Fruit fly (Drosophila melanogaster) whole organism, embryonic: Measurements from ENCODE around the gene CG15406.

Experiments
- Adf1 ChIP-seq: fragments of 200-800 bp; sonication (Bioruptor generic); IDR thresholded peaks from 2 replicates; pipeline ENCODE4 v1.3.6; 2022; ENCODE audit warnings: missing biosample characterization, missing genetic modification characterization
- Antp ChIP-seq: fragments of 200-800 bp; sonication (Bioruptor generic); optimal IDR thresholded peaks from 3 replicates; lab custom pipeline; 2016; ENCODE audit warnings: missing biosample characterization, missing genetic modification characterization
- CG10147 ChIP-seq: fragments of 200-800 bp; sonication (Bioruptor generic); optimal IDR thresholded peaks from 2 replicates; lab custom pipeline; 2019; ENCODE audit warnings: missing biosample characterization, mild to moderate bottlenecking, missing genetic modification characterization, moderate library complexity
- CG10959 ChIP-seq: fragments of 200-800 bp; sonication (Bioruptor generic); IDR thresholded peaks from 2 replicates; pipeline ENCODE4 v1.3.6; 2022; ENCODE audit warnings: missing biosample characterization, missing genetic modification characterization
- CG11560 ChIP-seq: fragments of 200-800 bp; sonication (Bioruptor generic); IDR thresholded peaks from 3 replicates; pipeline ENCODE4 v1.3.6; 2022; ENCODE audit warnings: missing biosample characterization, missing genetic modification characterization
- CG11695 ChIP-seq: fragments of 200-800 bp; sonication (Bioruptor generic); IDR thresholded peaks from 3 replicates; pipeline ENCODE4 v1.3.6; 2022; ENCODE audit warnings: missing biosample characterization, missing genetic modification characterization
- CG12104 ChIP-seq: fragments of 200-800 bp; sonication (Bioruptor generic); optimal IDR thresholded peaks from 3 replicates; lab custom pipeline; 2016; ENCODE audit warnings: missing biosample characterization, missing genetic modification characterization
- CG1529 ChIP-seq: fragments of 200-800 bp; sonication (Bioruptor generic); optimal IDR thresholded peaks from 3 replicates; lab custom pipeline; 2018; ENCODE audit warnings: missing biosample characterization, missing genetic modification characterization
- CG15479 ChIP-seq: fragments of 200-800 bp; sonication (Bioruptor generic); optimal IDR thresholded peaks from 3 replicates; lab custom pipeline; 2019; ENCODE audit warnings: missing biosample characterization, mild to moderate bottlenecking, missing genetic modification characterization, moderate library complexity
- CG18476 ChIP-seq: fragments of 200-800 bp; sonication (Bioruptor generic); optimal IDR thresholded peaks from 2 replicates; lab custom pipeline; 2016; ENCODE audit warnings: missing biosample characterization, mild to moderate bottlenecking, missing genetic modification characterization
- CG2129 ChIP-seq: fragments of 200-800 bp; sonication (Bioruptor generic); IDR thresholded peaks from 2 replicates; pipeline ENCODE4 v1.3.6; 2022; ENCODE audit warnings: missing biosample characterization, missing genetic modification characterization; ENCODE audit not compliant: partially characterized antibody
- CG31224 ChIP-seq: fragments of 200-800 bp; sonication (Bioruptor generic); IDR thresholded peaks from 2 replicates; pipeline ENCODE4 v1.3.6; 2022; ENCODE audit warnings: missing biosample characterization, missing genetic modification characterization
- CG6272 ChIP-seq: fragments of 200-800 bp; sonication (Bioruptor generic); IDR thresholded peaks from 2 replicates; pipeline ENCODE4 v1.3.6; 2022; ENCODE audit warnings: missing biosample characterization, missing genetic modification characterization
- CG7745 ChIP-seq: fragments of 200-800 bp; sonication (Bioruptor generic); optimal IDR thresholded peaks from 2 replicates; lab custom pipeline; 2018; ENCODE audit warnings: missing biosample characterization, mild to moderate bottlenecking, missing genetic modification characterization, moderate library complexity
- CG7839 ChIP-seq: fragments of 200-800 bp; sonication (Bioruptor generic); optimal IDR thresholded peaks from 3 replicates; lab custom pipeline; 2018; ENCODE audit warnings: missing biosample characterization, mild to moderate bottlenecking, missing genetic modification characterization, moderate library complexity
- CG8478 ChIP-seq: fragments of >200 bp; optimal IDR thresholded peaks from 2 replicates; lab custom pipeline; 2018
- CkIIα-i1 ChIP-seq: fragments of 200-800 bp; sonication (Bioruptor generic); IDR thresholded peaks from 2 replicates; pipeline ENCODE4 v1.3.6; 2022; ENCODE audit warnings: missing biosample characterization, missing genetic modification characterization
- Dfd ChIP-seq, 2 experiments: fragments of >200 bp; optimal IDR thresholded peaks; 2 replicates each; lab custom pipeline; 2017; ENCODE audit warnings: missing biosample characterization in 2 of 2, missing genetic modification characterization in 2 of 2
- Dip2 ChIP-seq: fragments of 200-800 bp; sonication (Bioruptor generic); IDR thresholded peaks from 2 replicates; pipeline ENCODE4 v1.3.6; 2022; ENCODE audit warnings: missing biosample characterization, missing genetic modification characterization
- Drgx ChIP-seq: fragments of 200-800 bp; sonication (Bioruptor generic); IDR thresholded peaks from 2 replicates; pipeline ENCODE4 v1.3.6; 2022; ENCODE audit warnings: missing biosample characterization, missing genetic modification characterization
- Gug ChIP-seq: fragments of 200-800 bp; sonication (Bioruptor generic); IDR thresholded peaks from 4 replicates; pipeline ENCODE4 v1.3.6; 2022; ENCODE audit warnings: missing biosample characterization, missing genetic modification characterization
- Hsf ChIP-seq: fragments of 200-800 bp; sonication (Bioruptor generic); optimal IDR thresholded peaks from 3 replicates; lab custom pipeline; 2016; ENCODE audit warnings: missing biosample characterization, missing genetic modification characterization
- Med ChIP-seq: fragments of 200-800 bp; sonication (Bioruptor generic); peaks from one replicate; lab custom pipeline; 2016; ENCODE audit warnings: missing biosample characterization, missing genetic modification characterization, mild to moderate bottlenecking, inconsistent platforms, moderate library complexity
- Nf-YB ChIP-seq: fragments of 200-800 bp; sonication (Bioruptor generic); optimal IDR thresholded peaks from 3 replicates; lab custom pipeline; 2019; ENCODE audit warnings: missing biosample characterization, mild to moderate bottlenecking, missing genetic modification characterization, moderate library complexity
- Oaz ChIP-seq: fragments of 200-800 bp; sonication (Bioruptor generic); IDR thresholded peaks from 2 replicates; pipeline ENCODE4 v1.3.6; 2022; ENCODE audit warnings: missing biosample characterization, missing genetic modification characterization
- TFAM ChIP-seq: fragments of 200-800 bp; sonication (Bioruptor generic); optimal IDR thresholded peaks from 2 replicates; lab custom pipeline; 2017; ENCODE audit warnings: missing biosample characterization, missing genetic modification characterization, inconsistent platforms
- Trl ChIP-seq, 3 experiments: fragments of >200 bp in 2 of 3; fragments of 200-800 bp in 1 of 3; sonication (Bioruptor generic) in 1 of 3; optimal IDR thresholded peaks; 2 replicates in 1 of 3; 3 replicates in 2 of 3; lab custom pipeline; 2016 to 2017; ENCODE audit warnings: missing biosample characterization in 1 of 3, missing genetic modification characterization in 1 of 3
- Usf ChIP-seq: fragments of 200-800 bp; sonication (Bioruptor generic); optimal IDR thresholded peaks from 2 replicates; lab custom pipeline; 2017; ENCODE audit warnings: missing genotype, missing biosample characterization, missing genetic modification characterization
- ac ChIP-seq: fragments of 200-800 bp; sonication (Bioruptor generic); optimal IDR thresholded peaks from 3 replicates; lab custom pipeline; 2017; ENCODE audit warnings: missing biosample characterization, mild to moderate bottlenecking, missing genetic modification characterization
- amos ChIP-seq: fragments of 200-800 bp; sonication (Bioruptor generic); IDR thresholded peaks from 2 replicates; pipeline ENCODE4 v1.3.6; 2022; ENCODE audit warnings: missing biosample characterization, missing genetic modification characterization; ENCODE audit not compliant: partially characterized antibody
- bigmax ChIP-seq: fragments of 200-800 bp; sonication (Bioruptor generic); optimal IDR thresholded peaks from 2 replicates; lab custom pipeline; 2018; ENCODE audit warnings: missing biosample characterization, mild to moderate bottlenecking, missing genetic modification characterization
- dysf ChIP-seq: fragments of 200-800 bp; sonication (Bioruptor generic); IDR thresholded peaks from 3 replicates; pipeline ENCODE4 v1.3.6; 2022; ENCODE audit warnings: missing biosample characterization, missing genetic modification characterization
- exex ChIP-seq: fragments of 200-800 bp; sonication (Bioruptor generic); optimal IDR thresholded peaks from 4 replicates; lab custom pipeline; 2018; ENCODE audit warnings: missing biosample characterization, mild to moderate bottlenecking, missing genetic modification characterization, moderate library complexity
- fd3F ChIP-seq: fragments of 200-800 bp; sonication (Bioruptor generic); optimal IDR thresholded peaks from 2 replicates; lab custom pipeline; 2018; ENCODE audit warnings: missing biosample characterization, mild to moderate bottlenecking, missing genetic modification characterization, moderate library complexity
- fru ChIP-seq: fragments of >200 bp; optimal IDR thresholded peaks from 2 replicates; lab custom pipeline; 2017
- ftz-f1 ChIP-seq: fragments of 200-800 bp; sonication (Bioruptor generic); optimal IDR thresholded peaks from 2 replicates; lab custom pipeline; 2016; ENCODE audit warnings: missing biosample characterization, missing genetic modification characterization
- gsb-n ChIP-seq: fragments of 200-800 bp; sonication (Bioruptor generic); optimal IDR thresholded peaks from 3 replicates; lab custom pipeline; 2018; ENCODE audit warnings: missing biosample characterization, mild to moderate bottlenecking, missing genetic modification characterization
- ind ChIP-seq: fragments of 200-800 bp; sonication (Bioruptor generic); optimal IDR thresholded peaks from 3 replicates; lab custom pipeline; 2016; ENCODE audit warnings: missing biosample characterization, missing genetic modification characterization
- kni ChIP-seq: fragments of 200-800 bp; sonication (Bioruptor generic); optimal IDR thresholded peaks from 3 replicates; lab custom pipeline; 2017; ENCODE audit warnings: mild to moderate bottlenecking, missing biosample characterization, missing genetic modification reagents, missing genetic modification characterization
- lov ChIP-seq, 2 experiments: fragments of 200-800 bp in 1 of 2; fragments of >200 bp in 1 of 2; sonication (Bioruptor generic) in 1 of 2; IDR thresholded peaks in 1 of 2; optimal IDR thresholded peaks in 1 of 2; 2 replicates in 1 of 2; 3 replicates in 1 of 2; pipeline versions ENCODE4 v1.3.6 to Lab custom; 2017 to 2022; ENCODE audit warnings: missing biosample characterization in 1 of 2, missing genetic modification characterization in 1 of 2
- pb ChIP-seq: fragments of 200-800 bp; sonication (Bioruptor generic); optimal IDR thresholded peaks from 3 replicates; lab custom pipeline; 2016; ENCODE audit warnings: missing biosample characterization, missing genetic modification characterization
- pros ChIP-seq: fragments of 200-800 bp; sonication (Bioruptor generic); optimal IDR thresholded peaks from 3 replicates; lab custom pipeline; 2019; ENCODE audit warnings: missing biosample characterization, mild to moderate bottlenecking, missing genetic modification characterization, moderate library complexity
- sc ChIP-seq, 3 experiments: fragments of >200 bp in 2 of 3; fragments of 200-800 bp in 1 of 3; sonication (Bioruptor generic) in 1 of 3; optimal IDR thresholded peaks; 2 replicates in 2 of 3; 3 replicates in 1 of 3; lab custom pipeline; 2017; ENCODE audit warnings: mild to moderate bottlenecking in 1 of 3, missing biosample characterization in 1 of 3, missing genetic modification characterization in 1 of 3, missing genetic modification reagents in 1 of 3
- sim ChIP-seq: fragments of 200-800 bp; sonication (Bioruptor generic); IDR thresholded peaks from 2 replicates; pipeline ENCODE4 v1.3.6; 2022; ENCODE audit warnings: missing biosample characterization, missing genetic modification characterization
- slbo ChIP-seq: fragments of 200-800 bp; sonication (Bioruptor generic); IDR thresholded peaks from 2 replicates; pipeline ENCODE4 v1.3.6; 2022; ENCODE audit warnings: missing biosample characterization, missing genetic modification characterization
- slp2 ChIP-seq: fragments of 200-800 bp; sonication (Bioruptor generic); optimal IDR thresholded peaks from 2 replicates; lab custom pipeline; 2016; ENCODE audit warnings: missing biosample characterization, missing genetic modification characterization
- tx ChIP-seq: fragments of 200-800 bp; sonication (Bioruptor generic); optimal IDR thresholded peaks from 2 replicates; lab custom pipeline; 2016; ENCODE audit warnings: missing biosample characterization, missing genetic modification characterization
- vnd ChIP-seq: fragments of 200-800 bp; sonication (Bioruptor generic); IDR thresholded peaks from 3 replicates; pipeline ENCODE4 v1.3.6; 2022; ENCODE audit warnings: missing biosample characterization, missing genetic modification characterization; ENCODE audit not compliant: partially characterized antibody

Gene CG15406

DNA sequence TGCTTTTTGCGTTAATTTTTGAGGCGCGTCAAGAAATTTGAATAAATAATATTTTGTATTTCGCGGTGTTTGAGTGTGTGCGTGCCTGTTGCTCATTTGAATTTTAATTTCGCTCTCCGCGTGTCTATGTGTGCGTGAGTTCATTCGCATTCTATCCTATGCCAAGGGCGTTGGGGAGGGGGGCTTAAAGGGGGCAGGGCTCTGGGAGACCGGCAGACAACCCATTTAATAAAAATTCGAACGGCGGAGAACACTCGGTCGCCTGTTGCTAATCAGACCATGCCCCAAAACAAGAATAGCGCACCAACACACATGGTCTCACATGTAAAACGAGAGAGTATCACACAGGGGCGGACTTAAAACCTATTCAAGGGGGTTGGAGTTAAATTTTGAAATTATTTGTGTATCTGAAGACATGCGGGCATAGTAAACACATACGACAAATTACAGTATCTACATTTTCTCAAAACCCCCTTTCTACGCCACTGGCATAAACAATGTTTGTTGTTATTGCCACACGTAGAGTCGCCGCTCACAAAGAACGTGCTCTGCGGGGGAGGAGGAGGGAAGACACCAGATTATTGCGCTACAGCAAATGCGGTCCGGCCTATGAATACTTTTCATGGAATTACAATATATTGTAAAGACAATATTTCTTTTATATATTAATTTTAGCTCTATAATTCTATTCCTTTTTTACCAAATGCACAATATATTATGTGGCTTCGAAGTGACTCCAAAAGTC is 7.1 kb upstream of the CG15406 start (continued):
- TF ChIP-seq CG7745 (tag; lab: Kevin White, UChicago) (peak; percentile 95), fd3F (peak; percentile 99), CG11560 (tag; lab: Robert Waterston, UW) (peak; percentile 95), vnd (GFP tag; lab: Robert Waterston, UW) (no peak), kni (GFP tag; lab: Kevin White, UChicago) (peak; percentile 99), ind (GFP tag; lab: Kevin White, UChicago) (peak; percentile 100), CG7839 (tag; lab: Kevin White, UChicago) (peak; percentile 100), bigmax (GFP tag; lab: Kevin White, UChicago) (peak; percentile 85), Usf (GFP tag; lab: Kevin White, UChicago) (peak; percentile 99), CG8478 (no peak), CG31224 (GFP tag; lab: Robert Waterston, UW) (peak; percentile 98), tx (peak; percentile 99), CG2129 (GFP tag; lab: Robert Waterston, UW) (no peak), CG18476 (GFP tag; lab: Kevin White, UChicago) (peak; percentile 99), Trl (optimal IDR thresholded peaks at IDR 0.05; lab: Kevin White, UChicago) (peak; percentile 21 to 70), Trl (GFP tag; optimal IDR thresholded peaks at IDR 0.05; lab: Kevin White, UChicago) (peak; percentile 100), ac (GFP tag; lab: Kevin White, UChicago) (peak; percentile 99), CG10147 (GFP tag; lab: Kevin White, UChicago) (peak; percentile 98), CG1529 (GFP tag; lab: Kevin White, UChicago) (peak; percentile 100), pros (GFP tag; lab: Kevin White, UChicago) (peak; percentile 95), Oaz (GFP tag; lab: Robert Waterston, UW) (peak; percentile 99), Drgx (GFP tag; lab: Robert Waterston, UW) (peak; percentile 99), Antp (peak; percentile 100), Gug (GFP tag; lab: Robert Waterston, UW) (peak; percentile 99), pb (GFP tag; lab: Kevin White, UChicago) (peak; percentile 100), Adf1 (GFP tag; lab: Robert Waterston, UW) (peak; percentile 94), CG12104 (GFP tag; lab: Kevin White, UChicago) (peak; percentile 99), ftz-f1 (GFP tag; lab: Kevin White, UChicago) (peak; percentile 96), gsb-n (peak; percentile 99), slp2 (GFP tag; lab: Kevin White, UChicago) (peak; percentile 99), TFAM (GFP tag; lab: Kevin White, UChicago) (peak; percentile 96), amos (GFP tag; lab: Robert Waterston, UW) (peak; percentile 20; the same call in 1 of the 2 replicates), CkIIα-i1 (GFP tag; lab: Robert Waterston, UW) (peak; percentile 93), exex (tag; lab: Kevin White, UChicago) (peak; percentile 98), lov (optimal IDR thresholded peaks at IDR 0.05; lab: Kevin White, UChicago) (no peak), lov (GFP tag; IDR thresholded peaks at IDR 0.05; lab: Robert Waterston, UW) (peak; percentile 99), CG6272 (GFP tag; lab: Robert Waterston, UW) (peak; percentile 99), Dfd (GFP tag; optimal IDR thresholded peaks at IDR 0.05; lab: Kevin White, UChicago) (peak in 1 of 2 experiments; percentile 75), CG15479 (GFP tag; lab: Kevin White, UChicago) (peak; percentile 85), Nf-YB (GFP tag; lab: Kevin White, UChicago) (peak; percentile 91), fru (lab: Kevin White, UChicago) (no peak), sc (optimal IDR thresholded peaks at IDR 0.05; lab: Kevin White, UChicago) (no peak), sc (GFP tag; optimal IDR thresholded peaks at IDR 0.05; lab: Kevin White, UChicago) (peak; percentile 99), CG10959 (GFP tag; lab: Robert Waterston, UW) (peak; percentile 99), dysf (peak; percentile 100), Hsf (peak; percentile 100), Dip2 (GFP tag; lab: Robert Waterston, UW) (peak; percentile 77), Med (GFP tag; lab: Kevin White, UChicago) (peak; percentile 100), slbo (peak; percentile 100), sim (GFP tag; lab: Robert Waterston, UW) (peak; percentile 96), CG11695 (peak; percentile 98)
